Fruit fly (Drosophila melanogaster) whole organism, prepupa: Measurements from ENCODE around the gene CAH7.

ENCODE experiments used
- Blimp-1 ChIP-seq: fragments of 200-800 bp; sonication (Bioruptor generic); optimal IDR thresholded peaks from 3 replicates; lab custom pipeline; 2017; ENCODE audit warnings: missing biosample characterization, missing genetic modification characterization, mild to moderate bottlenecking, moderate library complexity, missing genetic modification reagents
- CG10631 ChIP-seq: fragments of 200-800 bp; sonication (Bioruptor generic); optimal IDR thresholded peaks from 2 replicates; lab custom pipeline; 2016; ENCODE audit warnings: missing biosample characterization, missing genetic modification characterization
- CG10669 ChIP-seq: fragments of 200-800 bp; sonication (Bioruptor generic); optimal IDR thresholded peaks from 3 replicates; lab custom pipeline; 2018; ENCODE audit warnings: missing biosample characterization, mild to moderate bottlenecking, missing genetic modification characterization, moderate library complexity
- CG11762 ChIP-seq: fragments of 200-800 bp; sonication (Bioruptor generic); optimal IDR thresholded peaks from 3 replicates; lab custom pipeline; 2016; ENCODE audit warnings: missing biosample characterization, missing genetic modification characterization; ENCODE audit not compliant: insufficient read depth
- CG11902 ChIP-seq: fragments of 200-800 bp; sonication (Bioruptor generic); optimal IDR thresholded peaks from 3 replicates; lab custom pipeline; 2016; ENCODE audit warnings: missing biosample characterization, missing genetic modification characterization
- CG1621 ChIP-seq: fragments of 200-800 bp; sonication (Bioruptor generic); optimal IDR thresholded peaks from 3 replicates; lab custom pipeline; 2018; ENCODE audit warnings: missing biosample characterization, mild to moderate bottlenecking, missing genetic modification characterization
- CG3032 ChIP-seq: fragments of 200-800 bp; optimal IDR thresholded peaks from 2 replicates; lab custom pipeline; 2019; ENCODE audit warnings: missing biosample characterization, mild to moderate bottlenecking, missing genetic modification characterization, moderate library complexity
- CG31627 ChIP-seq: fragments of 200-800 bp; sonication (Bioruptor generic); optimal IDR thresholded peaks from 3 replicates; lab custom pipeline; 2016; ENCODE audit warnings: missing biosample characterization, missing genetic modification characterization
- CG3919 ChIP-seq: fragments of 200-800 bp; sonication (Bioruptor generic); optimal IDR thresholded peaks from 3 replicates; lab custom pipeline; 2016; ENCODE audit warnings: missing biosample characterization, missing genetic modification characterization
- CG4318 ChIP-seq: fragments of 200-800 bp; sonication (Bioruptor generic); optimal IDR thresholded peaks from 3 replicates; lab custom pipeline; 2017; ENCODE audit warnings: missing biosample characterization, mild to moderate bottlenecking, missing genetic modification characterization
- CG6276 ChIP-seq: fragments of 200-800 bp; sonication (Bioruptor generic); optimal IDR thresholded peaks from 2 replicates; lab custom pipeline; 2017; ENCODE audit warnings: missing biosample characterization, mild to moderate bottlenecking, missing genetic modification characterization
- CG6808 ChIP-seq: fragments of 200-800 bp; sonication (Bioruptor generic); optimal IDR thresholded peaks from 3 replicates; lab custom pipeline; 2017; ENCODE audit warnings: missing biosample characterization, missing genetic modification characterization, mild to moderate bottlenecking, moderate library complexity, missing genetic modification reagents
- CG6854 ChIP-seq: fragments of 200-800 bp; sonication (Bioruptor generic); optimal IDR thresholded peaks from 2 replicates; lab custom pipeline; 2017; ENCODE audit warnings: missing biosample characterization, mild to moderate bottlenecking, missing genetic modification characterization
- CG7368 ChIP-seq: fragments of 200-800 bp; sonication (Bioruptor generic); optimal IDR thresholded peaks from 3 replicates; lab custom pipeline; 2016; ENCODE audit warnings: missing biosample characterization, missing genetic modification characterization
- CG8119 ChIP-seq: fragments of 200-800 bp; sonication (Bioruptor generic); IDR thresholded peaks from 3 replicates; pipeline ENCODE4 v1.3.6; 2022; ENCODE audit warnings: missing biosample characterization, missing genetic modification characterization
- Eip75B ChIP-seq: fragments of 200-800 bp; sonication (Bioruptor generic); optimal IDR thresholded peaks from 3 replicates; lab custom pipeline; 2016; ENCODE audit warnings: missing biosample characterization, missing genetic modification characterization
- Eip78C ChIP-seq: fragments of 200-800 bp; sonication (Bioruptor generic); peaks from one replicate; lab custom pipeline; 2016; ENCODE audit warnings: missing biosample characterization, missing genetic modification characterization
- Eip93F ChIP-seq: fragments of 200-800 bp; sonication (Bioruptor generic); optimal IDR thresholded peaks from 2 replicates; lab custom pipeline; 2016; ENCODE audit warnings: missing biosample characterization, mild to moderate bottlenecking, missing genetic modification characterization
- Ets21C ChIP-seq: fragments of 200-800 bp; sonication (Bioruptor generic); optimal IDR thresholded peaks from 3 replicates; lab custom pipeline; 2016; ENCODE audit warnings: missing biosample characterization, missing genetic modification characterization
- Gug ChIP-seq: fragments of 200-800 bp; sonication (Bioruptor generic); IDR thresholded peaks from 2 replicates; pipeline ENCODE4 v1.3.6; 2022; ENCODE audit warnings: missing biosample characterization, missing genetic modification characterization
- Hr38 ChIP-seq: sonication (Bioruptor generic); optimal IDR thresholded peaks from 2 replicates; lab custom pipeline; 2016; ENCODE audit warnings: missing biosample characterization, missing genetic modification characterization
- Hr39 ChIP-seq: fragments of 200-800 bp; sonication (Bioruptor generic); optimal IDR thresholded peaks from 2 replicates; lab custom pipeline; 2016; ENCODE audit warnings: missing biosample characterization, missing genetic modification characterization
- Hr4 ChIP-seq: fragments of 200-800 bp; sonication (Bioruptor generic); optimal IDR thresholded peaks from 3 replicates; lab custom pipeline; 2016; ENCODE audit warnings: missing biosample characterization, missing genetic modification characterization
- Met ChIP-seq: fragments of 200-800 bp; sonication (Bioruptor generic); optimal IDR thresholded peaks from 3 replicates; lab custom pipeline; 2016; ENCODE audit warnings: missing biosample characterization, missing genetic modification characterization
- OdsH ChIP-seq: fragments of 200-800 bp; sonication (Bioruptor generic); optimal IDR thresholded peaks from 3 replicates; lab custom pipeline; 2016; ENCODE audit warnings: missing biosample characterization, missing genetic modification characterization
- Smox ChIP-seq: fragments of 200-800 bp; sonication (Bioruptor generic); optimal IDR thresholded peaks from 3 replicates; lab custom pipeline; 2016; ENCODE audit warnings: missing biosample characterization, missing genetic modification characterization
- Sox102F ChIP-seq: fragments of 200-800 bp; sonication (Bioruptor generic); optimal IDR thresholded peaks from 2 replicates; lab custom pipeline; 2016; ENCODE audit warnings: missing biosample characterization, mild to moderate bottlenecking, missing genetic modification characterization
- Sox14 ChIP-seq: fragments of 200-800 bp; sonication (Bioruptor generic); optimal IDR thresholded peaks from 3 replicates; lab custom pipeline; 2016; ENCODE audit warnings: missing biosample characterization, missing genetic modification characterization
- achi ChIP-seq: fragments of 200-800 bp; sonication (Bioruptor generic); optimal IDR thresholded peaks from 3 replicates; lab custom pipeline; 2016; ENCODE audit warnings: missing biosample characterization, missing genetic modification characterization
- acj6 ChIP-seq: fragments of 200-800 bp; sonication (Bioruptor generic); optimal IDR thresholded peaks from 3 replicates; lab custom pipeline; 2016; ENCODE audit warnings: missing biosample characterization, missing genetic modification characterization
- cyc ChIP-seq: fragments of 200-800 bp; sonication (Bioruptor generic); optimal IDR thresholded peaks from 3 replicates; lab custom pipeline; 2016; ENCODE audit warnings: missing biosample characterization, missing genetic modification characterization
- dac ChIP-seq: fragments of 200-800 bp; sonication (Bioruptor generic); optimal IDR thresholded peaks from 2 replicates; lab custom pipeline; 2017; ENCODE audit warnings: missing biosample characterization, mild to moderate bottlenecking, missing genetic modification characterization
- dsx ChIP-seq: fragments of 200-800 bp; optimal IDR thresholded peaks from 3 replicates; lab custom pipeline; 2019; ENCODE audit warnings: missing biosample characterization, mild to moderate bottlenecking, missing genetic modification characterization, moderate library complexity; ENCODE audit not compliant: poor library complexity, severe bottlenecking
- eg ChIP-seq: fragments of 200-800 bp; sonication (Bioruptor generic); IDR thresholded peaks from 3 replicates; pipeline ENCODE4 v1.3.6; 2022; ENCODE audit warnings: missing biosample characterization, missing genetic modification characterization
- esn ChIP-seq: fragments of 200-800 bp; sonication (Bioruptor generic); optimal IDR thresholded peaks from 2 replicates; lab custom pipeline; 2016; ENCODE audit warnings: missing biosample characterization, mild to moderate bottlenecking, missing genetic modification characterization, moderate library complexity
- fd85E ChIP-seq: fragments of 200-800 bp; sonication (Bioruptor generic); optimal IDR thresholded peaks from 3 replicates; lab custom pipeline; 2016; ENCODE audit warnings: missing biosample characterization, missing genetic modification characterization
- lz ChIP-seq: fragments of 200-800 bp; sonication (Bioruptor generic); optimal IDR thresholded peaks from 3 replicates; lab custom pipeline; 2016; ENCODE audit warnings: missing biosample characterization, missing genetic modification characterization
- net ChIP-seq: fragments of 200-800 bp; sonication (Bioruptor generic); optimal IDR thresholded peaks from 3 replicates; lab custom pipeline; 2016; ENCODE audit warnings: missing biosample characterization, missing genetic modification characterization
- pdm3 ChIP-seq: fragments of 200-800 bp; sonication (Bioruptor generic); optimal IDR thresholded peaks from 3 replicates; lab custom pipeline; 2016; ENCODE audit warnings: missing biosample characterization, missing genetic modification characterization
- salr ChIP-seq, 2 experiments: fragments of 200-800 bp; sonication (Bioruptor generic); optimal IDR thresholded peaks; 3 replicates each; lab custom pipeline; 2016 to 2018; ENCODE audit warnings: missing biosample characterization in 2 of 2, missing genetic modification characterization in 2 of 2, mild to moderate bottlenecking in 1 of 2
- spab ChIP-seq: fragments of 200-800 bp; sonication (Bioruptor generic); optimal IDR thresholded peaks from 2 replicates; lab custom pipeline; 2017; ENCODE audit warnings: missing biosample characterization, mild to moderate bottlenecking, missing genetic modification characterization, missing genetic modification reagents
- ss ChIP-seq, 2 experiments: fragments of 200-800 bp; sonication (Bioruptor generic); optimal IDR thresholded peaks; 2 replicates in 1 of 2; 3 replicates in 1 of 2; lab custom pipeline; 2017 to 2018; ENCODE audit warnings: mild to moderate bottlenecking in 2 of 2, missing biosample characterization in 2 of 2, missing genetic modification characterization in 2 of 2, moderate library complexity in 1 of 2
- svp ChIP-seq: fragments of 200-800 bp; sonication (Bioruptor generic); peaks from one replicate; lab custom pipeline; 2016; ENCODE audit warnings: missing biosample characterization, missing genetic modification characterization
- topi ChIP-seq: fragments of 200-800 bp; sonication (Bioruptor generic); optimal IDR thresholded peaks from 3 replicates; lab custom pipeline; 2016; ENCODE audit warnings: missing biosample characterization, missing genetic modification characterization
- vri ChIP-seq: fragments of 200-800 bp; sonication (Bioruptor generic); optimal IDR thresholded peaks from 3 replicates; lab custom pipeline; 2016; ENCODE audit warnings: missing biosample characterization, mild to moderate bottlenecking, missing genetic modification characterization

Gene CAH7

DNA sequence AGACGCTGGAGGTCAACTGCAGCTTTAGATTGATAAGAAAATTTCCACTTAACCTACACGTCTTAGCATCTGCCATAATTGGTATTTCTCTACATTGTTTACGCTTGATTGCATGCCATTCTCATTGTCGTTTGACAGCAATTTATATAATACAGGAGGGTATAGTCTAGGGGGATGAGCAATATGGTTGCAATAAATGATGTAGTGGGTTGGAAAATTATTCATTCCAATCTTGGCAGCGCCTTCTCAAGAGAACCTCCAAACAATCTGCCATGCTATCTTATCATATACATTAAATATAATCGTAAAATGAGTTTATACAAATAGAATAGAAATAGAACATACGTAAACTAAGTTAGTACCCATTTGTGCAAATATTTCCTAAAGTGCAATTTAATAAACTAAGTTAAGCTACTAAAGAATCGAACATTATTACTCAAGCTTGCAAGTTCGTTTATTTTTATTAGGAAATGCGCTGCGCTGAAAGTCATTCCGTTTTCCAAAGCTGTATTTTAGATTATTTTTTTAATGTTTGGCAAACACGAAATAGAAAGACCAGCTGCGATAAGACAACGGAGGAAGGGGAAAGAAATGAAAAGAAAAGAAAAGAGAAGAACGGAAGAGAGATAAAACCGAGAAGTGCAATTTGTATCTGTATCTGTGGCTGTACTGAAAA, 33.4 kb upstream of the CAH7 start:
- TF ChIP-seq cyc (GFP tag; lab: Kevin White, UChicago): no peak
- no peak for TF ChIP-seq vri (GFP tag; lab: Kevin White, UChicago)
- no peak for TF ChIP-seq CG11762
- no peak for TF ChIP-seq eg (GFP tag; lab: Robert Waterston, UW)
- no peak for TF ChIP-seq CG10669 (GFP tag; lab: Kevin White, UChicago)
- TF ChIP-seq OdsH (GFP tag; lab: Kevin White, UChicago): no peak
- no peak for TF ChIP-seq acj6 (GFP tag; lab: Kevin White, UChicago)
- no peak for TF ChIP-seq CG6808 (GFP tag; lab: Kevin White, UChicago)
- no peak for TF ChIP-seq CG10631 (GFP tag; lab: Kevin White, UChicago)
- TF ChIP-seq Sox102F (GFP tag; lab: Kevin White, UChicago): no peak
- TF ChIP-seq CG3919 (GFP tag; lab: Kevin White, UChicago): no peak
- no peak for TF ChIP-seq CG6276
- no peak for TF ChIP-seq Hr39
- no peak for TF ChIP-seq dac (GFP tag; lab: Kevin White, UChicago)
- TF ChIP-seq spab (GFP tag; lab: Kevin White, UChicago): no peak
- TF ChIP-seq ss (GFP tag; optimal IDR thresholded peaks at IDR 0.05; lab: Kevin White, UChicago): no peak
- TF ChIP-seq CG6854 (GFP tag; lab: Kevin White, UChicago): no peak
- no peak for TF ChIP-seq CG31627 (GFP tag; lab: Kevin White, UChicago)

DNA sequence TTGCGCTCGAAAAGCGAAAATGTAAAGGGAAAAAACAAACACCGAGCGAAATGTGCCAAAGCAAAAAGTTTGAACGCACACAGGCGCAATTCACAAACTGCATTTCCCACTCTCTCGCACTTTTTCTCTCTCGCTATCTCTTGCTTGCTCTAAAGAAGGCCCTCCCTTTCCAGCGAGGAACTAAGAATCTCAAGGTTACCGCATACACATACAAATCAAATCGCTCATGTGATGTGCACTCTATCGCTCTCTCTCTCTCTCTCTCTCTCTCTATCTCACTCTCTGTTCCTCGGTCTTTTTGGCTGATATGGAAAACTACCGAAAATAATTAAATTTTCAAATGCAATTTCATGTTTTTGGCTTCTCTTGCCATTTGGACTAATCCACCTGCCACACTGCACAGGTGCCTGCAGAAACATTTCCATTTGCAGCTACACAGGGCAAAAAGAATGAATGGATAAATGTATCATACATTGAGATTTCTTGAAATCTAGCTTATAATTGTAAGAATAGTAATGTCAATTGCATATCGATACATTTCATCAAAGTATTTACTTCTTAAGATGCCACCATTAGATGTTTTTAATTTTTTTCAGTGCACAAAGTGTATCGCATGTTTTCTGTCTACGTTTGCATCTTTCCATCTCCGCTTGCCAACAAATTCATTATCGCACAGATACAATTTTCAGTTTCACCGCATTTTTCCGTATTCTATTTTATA, 32.6 kb upstream of the CAH7 start:
- TF ChIP-seq CG10669 (GFP tag; lab: Kevin White, UChicago) (peak; percentile 68), vri (GFP tag; lab: Kevin White, UChicago) (peak; percentile 50), dsx (GFP tag; lab: Kevin White, UChicago) (peak; percentile 1), salr (GFP tag; optimal IDR thresholded peaks at IDR 0.05; lab: Kevin White, UChicago) (peak; percentile 17 to 51), Hr39 (peak; percentile 54), CG7368 (peak; percentile 52), Eip93F (GFP tag; lab: Kevin White, UChicago) (no peak), topi (GFP tag; lab: Kevin White, UChicago) (peak; percentile 51), Smox (peak; percentile 45), Hr4 (GFP tag; lab: Kevin White, UChicago) (peak; percentile 84), Sox102F (GFP tag; lab: Kevin White, UChicago) (peak; percentile 26), Hr38 (GFP tag; lab: Kevin White, UChicago) (peak; percentile 8), CG8119 (GFP tag; lab: Robert Waterston, UW) (peak; percentile 80), CG3032 (tag; lab: Kevin White, UChicago) (peak; percentile 72), lz (peak; percentile 42), spab (GFP tag; lab: Kevin White, UChicago) (peak; percentile 47), CG6854 (GFP tag; lab: Kevin White, UChicago) (no peak), Gug (GFP tag; lab: Robert Waterston, UW) (peak; percentile 78), Ets21C (GFP tag; lab: Kevin White, UChicago) (peak; percentile 43), achi (peak; percentile 72), CG11902 (no peak), Blimp-1 (peak; percentile 32), svp (peak; percentile 23), CG6808 (GFP tag; lab: Kevin White, UChicago) (peak; percentile 49), Eip75B (GFP tag; lab: Kevin White, UChicago) (peak; percentile 65), acj6 (GFP tag; lab: Kevin White, UChicago) (peak; percentile 71), esn (GFP tag; lab: Kevin White, UChicago) (peak; percentile 61), Sox14 (GFP tag; lab: Kevin White, UChicago) (peak; percentile 67), Met (GFP tag; lab: Kevin White, UChicago) (peak; percentile 47), CG6276 (peak; percentile 36), CG4318 (GFP tag; lab: Kevin White, UChicago) (peak; percentile 25), net (GFP tag; lab: Kevin White, UChicago) (peak; percentile 79), fd85E (GFP tag; lab: Kevin White, UChicago) (no peak), ss (GFP tag; optimal IDR thresholded peaks at IDR 0.05; lab: Kevin White, UChicago) (peak in 1 of 2 experiments; percentile 17), Eip78C (GFP tag; lab: Kevin White, UChicago) (peak; percentile 92), pdm3 (peak; percentile 74), CG1621 (tag; lab: Kevin White, UChicago) (peak; percentile 73), CG3919 (GFP tag; lab: Kevin White, UChicago) (peak; percentile 64), eg (GFP tag; lab: Robert Waterston, UW) (peak; percentile 90)
